Fruit fly (Drosophila melanogaster) whole organism, embryonic: ENCODE results near the gene CG7276.

Source experiments
- Awh ChIP-seq: fragments of 200-800 bp; sonication (Bioruptor generic); IDR thresholded peaks from 2 replicates; pipeline ENCODE4, ENCODE4 v1.3.6; 2022; ENCODE audit warnings: missing biosample characterization, missing genetic modification characterization
- CG10209 ChIP-seq: fragments of 200-800 bp; sonication (Bioruptor generic); optimal IDR thresholded peaks from 3 replicates; lab custom pipeline; 2017; ENCODE audit warnings: missing biosample characterization, mild to moderate bottlenecking, missing genetic modification characterization, missing genetic modification reagents
- CG1024 ChIP-seq: fragments of 200-800 bp; sonication (Bioruptor generic); IDR thresholded peaks from 2 replicates; pipeline ENCODE4 v1.3.6; 2022; ENCODE audit warnings: missing biosample characterization, missing genetic modification characterization
- CG10979 ChIP-seq: fragments of 200-800 bp; sonication (Bioruptor generic); optimal IDR thresholded peaks from 2 replicates; lab custom pipeline; 2018; ENCODE audit warnings: missing biosample characterization, mild to moderate bottlenecking, missing genetic modification characterization, moderate library complexity
- CG12155 ChIP-seq: fragments of 200-800 bp; sonication (Bioruptor generic); optimal IDR thresholded peaks from 3 replicates; lab custom pipeline; 2016; ENCODE audit warnings: missing biosample characterization, missing genetic modification characterization
- CG1233 ChIP-seq: fragments of 200-800 bp; sonication (Bioruptor generic); optimal IDR thresholded peaks from 4 replicates; lab custom pipeline; 2018; ENCODE audit warnings: missing biosample characterization, mild to moderate bottlenecking, missing genetic modification characterization
- CG13624 ChIP-seq: fragments of 200-800 bp; sonication (Bioruptor generic); optimal IDR thresholded peaks from 2 replicates; lab custom pipeline; 2016; ENCODE audit warnings: missing biosample characterization, missing genetic modification characterization
- CG14667 ChIP-seq: fragments of 200-800 bp; sonication (Bioruptor generic); IDR thresholded peaks from 2 replicates; pipeline ENCODE4 v1.3.6; 2022; ENCODE audit warnings: missing biosample characterization, missing genetic modification characterization
- CG17359 ChIP-seq: fragments of 200-800 bp; sonication (Bioruptor generic); optimal IDR thresholded peaks from 3 replicates; lab custom pipeline; 2018; ENCODE audit warnings: missing biosample characterization, mild to moderate bottlenecking, missing genetic modification characterization, moderate library complexity
- CG1792 ChIP-seq: fragments of 200-800 bp; sonication (Bioruptor generic); optimal IDR thresholded peaks from 2 replicates; lab custom pipeline; 2016; ENCODE audit warnings: missing biosample characterization, missing genetic modification characterization
- CG18011 ChIP-seq: fragments of 200-800 bp; sonication (Bioruptor generic); optimal IDR thresholded peaks from 2 replicates; lab custom pipeline; 2017; ENCODE audit warnings: missing biosample characterization, missing genetic modification characterization, mild to moderate bottlenecking, moderate library complexity, missing genotype
- CG2129 ChIP-seq: fragments of 200-800 bp; sonication (Bioruptor generic); IDR thresholded peaks from 2 replicates; pipeline ENCODE4 v1.3.6; 2022; ENCODE audit warnings: missing biosample characterization, missing genetic modification characterization; ENCODE audit not compliant: partially characterized antibody
- CG30020 ChIP-seq: fragments of 200-800 bp; optimal IDR thresholded peaks from 2 replicates; lab custom pipeline; 2019; ENCODE audit warnings: missing biosample characterization, mild to moderate bottlenecking, missing genetic modification characterization, moderate library complexity
- CG30403 ChIP-seq: fragments of 200-800 bp; sonication (Bioruptor generic); optimal IDR thresholded peaks from 3 replicates; lab custom pipeline; 2016; ENCODE audit warnings: missing biosample characterization, missing genetic modification characterization
- CG3847 ChIP-seq: fragments of 200-800 bp; sonication (Bioruptor generic); IDR thresholded peaks from 2 replicates; pipeline ENCODE4 v1.3.6; 2022; ENCODE audit warnings: missing biosample characterization, missing genetic modification characterization
- CG3995 ChIP-seq: fragments of 200-800 bp; sonication (Bioruptor generic); optimal IDR thresholded peaks from 3 replicates; lab custom pipeline; 2016; ENCODE audit warnings: missing biosample characterization, missing genetic modification characterization
- CG4730 ChIP-seq: fragments of 200-800 bp; sonication (Bioruptor generic); IDR thresholded peaks from 2 replicates; pipeline ENCODE4 v1.3.6; 2022; ENCODE audit warnings: missing biosample characterization, missing genetic modification characterization
- CG6175 ChIP-seq: fragments of 200-800 bp; sonication (Bioruptor generic); IDR thresholded peaks from 3 replicates; pipeline ENCODE4 v1.3.6; 2022; ENCODE audit warnings: missing biosample characterization, missing genetic modification characterization
- D19A ChIP-seq: fragments of 200-800 bp; optimal IDR thresholded peaks from 3 replicates; lab custom pipeline; 2019; ENCODE audit warnings: missing biosample characterization, mild to moderate bottlenecking, missing genetic modification characterization, moderate library complexity
- Dbx ChIP-seq: fragments of 200-800 bp; sonication (Bioruptor generic); IDR thresholded peaks from 3 replicates; pipeline ENCODE4 v1.3.6; 2022; ENCODE audit warnings: missing biosample characterization, missing genetic modification characterization
- Doc3 ChIP-seq: fragments of 200-800 bp; sonication (Bioruptor generic); IDR thresholded peaks from 3 replicates; pipeline ENCODE4 v1.3.6; 2022; ENCODE audit warnings: missing biosample characterization, missing genetic modification characterization; ENCODE audit not compliant: partially characterized antibody
- H2.0 ChIP-seq: fragments of 200-800 bp; sonication (Bioruptor generic); IDR thresholded peaks from 2 replicates; pipeline ENCODE4 v1.3.6; 2022; ENCODE audit warnings: missing biosample characterization, missing genetic modification characterization
- HLH54F ChIP-seq: fragments of 200-800 bp; sonication (Bioruptor generic); optimal IDR thresholded peaks from 3 replicates; lab custom pipeline; 2016; ENCODE audit warnings: missing biosample characterization, missing genetic modification characterization
- Lpt ChIP-seq: fragments of >200 bp; optimal IDR thresholded peaks from 2 replicates; lab custom pipeline; 2018; ENCODE audit warnings: missing biosample characterization, missing genetic modification characterization
- Optix ChIP-seq: fragments of 200-800 bp; sonication (Bioruptor generic); IDR thresholded peaks from 3 replicates; pipeline ENCODE4 v1.3.6; 2022; ENCODE audit warnings: missing biosample characterization, missing genetic modification characterization
- Sox100B ChIP-seq: fragments of 200-800 bp; sonication (Bioruptor generic); optimal IDR thresholded peaks from 3 replicates; lab custom pipeline; 2018; ENCODE audit warnings: missing biosample characterization, mild to moderate bottlenecking, missing genetic modification characterization
- chif ChIP-seq, 2 experiments: fragments of 200-800 bp; sonication (Bioruptor generic); optimal IDR thresholded peaks; 3 replicates each; lab custom pipeline; 2016; ENCODE audit warnings: missing biosample characterization in 2 of 2, missing genetic modification characterization in 2 of 2
- crol ChIP-seq: fragments of 200-800 bp; sonication (Bioruptor generic); IDR thresholded peaks from 2 replicates; pipeline ENCODE4 v1.3.6; 2022; ENCODE audit warnings: missing biosample characterization, missing genetic modification characterization
- emc ChIP-seq: fragments of 200-800 bp; sonication (Bioruptor generic); optimal IDR thresholded peaks from 2 replicates; lab custom pipeline; 2016; ENCODE audit warnings: missing biosample characterization, missing genetic modification characterization
- eve ChIP-seq, 2 experiments: fragments of >200 bp; optimal IDR thresholded peaks; 2 replicates each; lab custom pipeline; 2017; ENCODE audit warnings: missing biosample characterization in 2 of 2, missing genetic modification characterization in 2 of 2
- fu2 ChIP-seq: fragments of 200-800 bp; sonication (Bioruptor generic); optimal IDR thresholded peaks from 2 replicates; lab custom pipeline; 2016; ENCODE audit warnings: missing biosample characterization, missing genetic modification characterization
- gcm2 ChIP-seq: fragments of 200-800 bp; sonication (Bioruptor generic); optimal IDR thresholded peaks from 2 replicates; lab custom pipeline; 2016; ENCODE audit warnings: missing biosample characterization, missing genetic modification characterization
- gem ChIP-seq: fragments of 200-800 bp; sonication (Bioruptor generic); optimal IDR thresholded peaks from 2 replicates; lab custom pipeline; 2019; ENCODE audit warnings: missing biosample characterization, mild to moderate bottlenecking, missing genetic modification characterization, moderate library complexity
- hb ChIP-seq: fragments of 200-800 bp; sonication (Bioruptor generic); IDR thresholded peaks from 3 replicates; pipeline ENCODE4 v1.3.6; 2022; ENCODE audit warnings: missing biosample characterization, missing genetic modification characterization; ENCODE audit not compliant: partially characterized antibody
- lbe ChIP-seq: fragments of 200-800 bp; sonication (Bioruptor generic); optimal IDR thresholded peaks from 2 replicates; lab custom pipeline; 2016; ENCODE audit warnings: missing biosample characterization, mild to moderate bottlenecking, missing genetic modification characterization
- lov ChIP-seq, 2 experiments: fragments of 200-800 bp in 1 of 2; fragments of >200 bp in 1 of 2; sonication (Bioruptor generic) in 1 of 2; IDR thresholded peaks in 1 of 2; optimal IDR thresholded peaks in 1 of 2; 2 replicates in 1 of 2; 3 replicates in 1 of 2; pipeline versions ENCODE4 v1.3.6 to Lab custom; 2017 to 2022; ENCODE audit warnings: missing biosample characterization in 1 of 2, missing genetic modification characterization in 1 of 2
- nom ChIP-seq: fragments of 200-800 bp; sonication (Bioruptor generic); optimal IDR thresholded peaks from 2 replicates; lab custom pipeline; 2017; ENCODE audit warnings: missing biosample characterization, missing genetic modification characterization, mild to moderate bottlenecking, moderate library complexity, missing genetic modification reagents
- peb ChIP-seq: fragments of 200-800 bp; sonication (Bioruptor generic); IDR thresholded peaks from 2 replicates; pipeline ENCODE4 v1.3.6; 2022; ENCODE audit warnings: missing biosample characterization, missing genetic modification characterization
- pros ChIP-seq: fragments of 200-800 bp; sonication (Bioruptor generic); optimal IDR thresholded peaks from 3 replicates; lab custom pipeline; 2019; ENCODE audit warnings: missing biosample characterization, mild to moderate bottlenecking, missing genetic modification characterization, moderate library complexity
- sc ChIP-seq, 3 experiments: fragments of >200 bp in 2 of 3; fragments of 200-800 bp in 1 of 3; sonication (Bioruptor generic) in 1 of 3; optimal IDR thresholded peaks; 2 replicates in 2 of 3; 3 replicates in 1 of 3; lab custom pipeline; 2017; ENCODE audit warnings: mild to moderate bottlenecking in 1 of 3, missing biosample characterization in 1 of 3, missing genetic modification characterization in 1 of 3, missing genetic modification reagents in 1 of 3
- sens ChIP-seq: fragments of 200-800 bp; sonication (Bioruptor generic); peaks from one replicate; lab custom pipeline; 2016; ENCODE audit warnings: missing biosample characterization, missing genetic modification characterization
- sens-2 ChIP-seq: fragments of 200-800 bp; sonication (Bioruptor generic); IDR thresholded peaks from 2 replicates; pipeline ENCODE4 v1.3.6; 2022; ENCODE audit warnings: missing biosample characterization, missing genetic modification characterization
- sim ChIP-seq: fragments of 200-800 bp; sonication (Bioruptor generic); IDR thresholded peaks from 2 replicates; pipeline ENCODE4 v1.3.6; 2022; ENCODE audit warnings: missing biosample characterization, missing genetic modification characterization
- sna ChIP-seq: fragments of 200-800 bp; sonication (Bioruptor generic); IDR thresholded peaks from 2 replicates; pipeline ENCODE4 v1.3.6; 2022; ENCODE audit warnings: missing biosample characterization, missing genetic modification characterization; ENCODE audit not compliant: partially characterized antibody
- tll ChIP-seq, 2 experiments: fragments of 200-800 bp in 1 of 2; fragments of >200 bp in 1 of 2; sonication (Bioruptor generic) in 1 of 2; optimal IDR thresholded peaks; 2 replicates each; lab custom pipeline; 2017 to 2019; ENCODE audit warnings: missing biosample characterization in 2 of 2, missing genetic modification characterization in 2 of 2, mild to moderate bottlenecking in 1 of 2, moderate library complexity in 1 of 2
- trem ChIP-seq: fragments of 200-800 bp; optimal IDR thresholded peaks from 3 replicates; lab custom pipeline; 2019; ENCODE audit warnings: missing biosample characterization, mild to moderate bottlenecking, missing genetic modification characterization, moderate library complexity
- z ChIP-seq: fragments of 200-800 bp; sonication (Bioruptor generic); IDR thresholded peaks from 3 replicates; pipeline ENCODE4 v1.3.6; 2022; ENCODE audit warnings: missing biosample characterization, missing genetic modification characterization
- zf30C ChIP-seq: fragments of 200-800 bp; sonication (Bioruptor generic); optimal IDR thresholded peaks from 3 replicates; lab custom pipeline; 2018; ENCODE audit warnings: missing biosample characterization, mild to moderate bottlenecking, missing genetic modification characterization

CG7276 gene

dm6 chr3L:15532368-15533030 lies 34.5 kb downstream of the CG7276 start (continued):
- peak; percentile 78 for TF ChIP-seq Sox100B (GFP tag; lab: Kevin White, UChicago)
- peak; percentile 29; the same call in 1 of the 2 replicates for TF ChIP-seq CG1024 (GFP tag; lab: Robert Waterston, UW)
- TF ChIP-seq sna (GFP tag; lab: Robert Waterston, UW), result no peak
- TF ChIP-seq Lpt (GFP tag; lab: Kevin White, UChicago), result no peak
- peak; percentile 76 for TF ChIP-seq crol
- TF ChIP-seq CG17359 (tag; lab: Kevin White, UChicago), result no peak
- TF ChIP-seq trem (tag; lab: Kevin White, UChicago), result peak; percentile 43
- TF ChIP-seq CG6175 (GFP tag; lab: Robert Waterston, UW), result 0 out of 3 replicates have a peak, but pooled peaks have one; percentile 56
- no peak for TF ChIP-seq CG3847 (GFP tag; lab: Robert Waterston, UW)
- peak; percentile 29; the same call in 1 of the 2 replicates for TF ChIP-seq sim (GFP tag; lab: Robert Waterston, UW)
- TF ChIP-seq lov (optimal IDR thresholded peaks at IDR 0.05; lab: Kevin White, UChicago), result no peak
- 0 out of 3 replicates have a peak, but pooled peaks have one; percentile 27 for TF ChIP-seq lov (GFP tag; IDR thresholded peaks at IDR 0.05; lab: Robert Waterston, UW)
- no peak for TF ChIP-seq CG3995 (GFP tag; lab: Kevin White, UChicago)
- peak; percentile 32 for TF ChIP-seq CG30403 (GFP tag; lab: Kevin White, UChicago)
- peak; percentile 74 for TF ChIP-seq lbe
- no peak for TF ChIP-seq hb (GFP tag; lab: Robert Waterston, UW)
- peak; percentile 4 for TF ChIP-seq CG12155 (GFP tag; lab: Kevin White, UChicago)
- TF ChIP-seq sens, result peak; percentile 84
- TF ChIP-seq chif (GFP tag; optimal IDR thresholded peaks at IDR 0.05; lab: Kevin White, UChicago), result peak in 1 of 2 experiments; percentile 33
- TF ChIP-seq CG4730 (GFP tag; lab: Robert Waterston, UW), result 0 out of 2 replicates have a peak, but pooled peaks have one; percentile 31
- TF ChIP-seq Optix (GFP tag; lab: Robert Waterston, UW), result no peak
- peak; percentile 19 for TF ChIP-seq CG1233 (GFP tag; lab: Kevin White, UChicago)
- TF ChIP-seq sens-2, result peak; percentile 52; the same call in 1 of the 2 replicates
- 0 out of 3 replicates have a peak, but pooled peaks have one; percentile 24 for TF ChIP-seq Dbx (GFP tag; lab: Robert Waterston, UW)
- TF ChIP-seq emc (GFP tag; lab: Kevin White, UChicago), result no peak
- TF ChIP-seq fu2 (GFP tag; lab: Kevin White, UChicago), result no peak
- TF ChIP-seq CG30020 (tag; lab: Kevin White, UChicago), result no peak
- no peak for TF ChIP-seq CG13624
- no peak for TF ChIP-seq CG10209 (GFP tag; lab: Kevin White, UChicago)
- peak; percentile 34 for TF ChIP-seq nom (GFP tag; lab: Kevin White, UChicago)
- TF ChIP-seq zf30C, result no peak
- no peak for TF ChIP-seq peb
- no peak for TF ChIP-seq D19A (tag; lab: Kevin White, UChicago)
- TF ChIP-seq sc (optimal IDR thresholded peaks at IDR 0.05; lab: Kevin White, UChicago), result no peak
- no peak for TF ChIP-seq sc (GFP tag; optimal IDR thresholded peaks at IDR 0.05; lab: Kevin White, UChicago)
- no peak for TF ChIP-seq CG2129 (GFP tag; lab: Robert Waterston, UW)
- peak; percentile 61 for TF ChIP-seq pros (GFP tag; lab: Kevin White, UChicago)
- 0 out of 2 replicates have a peak, but pooled peaks have one; percentile 41 for TF ChIP-seq Awh (GFP tag; lab: Robert Waterston, UW)
- TF ChIP-seq Doc3 (GFP tag; lab: Robert Waterston, UW), result no peak
- TF ChIP-seq CG1792, result peak; percentile 5
- TF ChIP-seq CG10979 (tag; lab: Kevin White, UChicago), result peak; percentile 57
- peak; percentile 55; the same call in 1 of the 2 replicates for TF ChIP-seq H2.0 (GFP tag; lab: Robert Waterston, UW)
- TF ChIP-seq gcm2 (GFP tag; lab: Kevin White, UChicago), result no peak
- TF ChIP-seq eve (GFP tag; optimal IDR thresholded peaks at IDR 0.05; lab: Kevin White, UChicago), result no peak
- TF ChIP-seq CG18011 (GFP tag; lab: Kevin White, UChicago), result no peak
- TF ChIP-seq z (GFP tag; lab: Robert Waterston, UW), result no peak
- no peak for TF ChIP-seq HLH54F
- TF ChIP-seq CG14667 (GFP tag; lab: Robert Waterston, UW), result no peak
- TF ChIP-seq tll (GFP tag; optimal IDR thresholded peaks at IDR 0.05; lab: Kevin White, UChicago), result no peak
- TF ChIP-seq gem (tag; lab: Kevin White, UChicago), result peak; percentile 39
